Fruit fly (Drosophila melanogaster) whole organism, prepupa: ENCODE results near the gene C1GalTA.

Experiments
- CG16779 ChIP-seq: fragments of 200-800 bp; sonication (Bioruptor generic); optimal IDR thresholded peaks from 3 replicates; lab custom pipeline; 2017; ENCODE audit warnings: missing biosample characterization, mild to moderate bottlenecking, missing genetic modification characterization
- CG8119 ChIP-seq: fragments of 200-800 bp; sonication (Bioruptor generic); IDR thresholded peaks from 3 replicates; pipeline ENCODE4 v1.3.6; 2022; ENCODE audit warnings: missing biosample characterization, missing genetic modification characterization
- CG8319 ChIP-seq: fragments of 200-800 bp; sonication (Bioruptor generic); optimal IDR thresholded peaks from 3 replicates; lab custom pipeline; 2016; ENCODE audit warnings: missing biosample characterization, missing genetic modification characterization
- Gug ChIP-seq: fragments of 200-800 bp; sonication (Bioruptor generic); IDR thresholded peaks from 2 replicates; pipeline ENCODE4 v1.3.6; 2022; ENCODE audit warnings: missing biosample characterization, missing genetic modification characterization
- esn ChIP-seq: fragments of 200-800 bp; sonication (Bioruptor generic); optimal IDR thresholded peaks from 2 replicates; lab custom pipeline; 2016; ENCODE audit warnings: missing biosample characterization, mild to moderate bottlenecking, missing genetic modification characterization, moderate library complexity
- net ChIP-seq: fragments of 200-800 bp; sonication (Bioruptor generic); optimal IDR thresholded peaks from 3 replicates; lab custom pipeline; 2016; ENCODE audit warnings: missing biosample characterization, missing genetic modification characterization

- TF ChIP-seq CG16779 (tag; lab: Kevin White, UChicago) (no peak), esn (GFP tag; lab: Kevin White, UChicago) (no peak), CG8319 (GFP tag; lab: Kevin White, UChicago) (no peak), CG8119 (GFP tag; lab: Robert Waterston, UW) (peak; percentile 65), net (no peak), Gug (GFP tag; lab: Robert Waterston, UW) (0 out of 2 replicates have a peak, but pooled peaks have one; percentile 32)
These were observed 31.4 kb downstream of the C1GalTA start for dm6 chr2L:8919638-8920037.
